Worm (Caenorhabditis elegans) whole organism, L4 larva: ENCODE data around the gene nhr-76.

Source experiments
- F10B5.3 ChIP-seq: sonication (generic microtip); optimal IDR thresholded peaks from 2 replicates; lab custom pipeline; 2016; ENCODE audit warnings: mild to moderate bottlenecking, missing genetic modification characterization, missing compliant biosample characterization
- F44E2.7 ChIP-seq: fragments of 200-800 bp; sonication (Bioruptor generic); IDR thresholded peaks from 2 replicates; pipeline ENCODE4 v2.1.2; 2022; ENCODE audit warnings: missing genetic modification characterization, missing compliant biosample characterization
- F49E8.2 ChIP-seq: sonication (generic microtip); optimal IDR thresholded peaks from 2 replicates; lab custom pipeline; 2016; ENCODE audit warnings: missing compliant biosample characterization, mild to moderate bottlenecking, missing genetic modification characterization, borderline replicate concordance
- R02D3.7 ChIP-seq: fragments of 150-350 bp; sonication (generic microtip); optimal IDR thresholded peaks from 3 replicates; lab custom pipeline; 2014; ENCODE audit warnings: missing biosample characterization, missing genetic modification characterization
- Y5F2A.4 ChIP-seq: fragments of 200-800 bp; sonication (Bioruptor generic); optimal IDR thresholded peaks from 2 replicates; lab custom pipeline; 2018; ENCODE audit warnings: mild to moderate bottlenecking, missing genetic modification characterization, missing compliant biosample characterization
- ZK546.5 ChIP-seq, 2 experiments: sonication (generic microtip); optimal IDR thresholded peaks; 2 replicates each; lab custom pipeline; 2017; ENCODE audit warnings: missing biosample characterization in 2 of 2, missing genetic modification characterization in 2 of 2
- aha-1 ChIP-seq: fragments of 150-350 bp; peaks from one replicate; lab custom pipeline; 2014; ENCODE audit warnings: missing biosample characterization, missing genetic modification characterization
- ama-1 ChIP-seq: fragments of 150-350 bp; optimal IDR thresholded peaks from 2 replicates; lab custom pipeline; 2014; ENCODE audit warnings: inconsistent platforms, mixed read lengths
- ceh-20 ChIP-seq: fragments of 200-800 bp; sonication (Bioruptor generic); IDR thresholded peaks from 2 replicates; pipeline ENCODE4 v1.3.6; 2022; ENCODE audit warnings: missing genetic modification reagents, missing genetic modification characterization, missing compliant biosample characterization
- ceh-32 ChIP-seq: sonication (generic microtip); optimal IDR thresholded peaks from 2 replicates; lab custom pipeline; 2016; ENCODE audit warnings: mild to moderate bottlenecking, missing genetic modification characterization, missing compliant biosample characterization; ENCODE audit not compliant: poor library complexity
- ceh-62 ChIP-seq: sonication (generic microtip); optimal IDR thresholded peaks from 2 replicates; lab custom pipeline; 2017; ENCODE audit warnings: missing biosample characterization, missing genetic modification characterization
- ces-1 ChIP-seq: fragments of 150-350 bp; sonication (generic microtip); optimal IDR thresholded peaks from 4 replicates; lab custom pipeline; 2014; ENCODE audit warnings: missing biosample characterization, missing genetic modification reagents, missing genetic modification characterization
- ctbp-1 ChIP-seq: fragments of 200-800 bp; sonication (Bioruptor generic); IDR thresholded peaks from 2 replicates; pipeline ENCODE4 v1.3.6; 2022; ENCODE audit warnings: missing genetic modification reagents, missing genetic modification characterization, missing compliant biosample characterization
- daf-16 ChIP-seq, 3 experiments: sonication (generic microtip); optimal IDR thresholded peaks; 2 replicates each; lab custom pipeline; 2016 to 2017; ENCODE audit warnings: missing genetic modification characterization in 3 of 3, missing genetic modification reagents in 3 of 3, mild to moderate bottlenecking in 2 of 3, missing compliant biosample characterization in 2 of 3, missing biosample characterization in 1 of 3, moderate library complexity in 1 of 3
- dpl-1 ChIP-seq: fragments of 150-350 bp; optimal IDR thresholded peaks from 2 replicates; lab custom pipeline; 2014; ENCODE audit warnings: missing biosample characterization, missing genetic modification reagents, missing genetic modification characterization
- gei-8 ChIP-seq: fragments of 200-800 bp; sonication (Bioruptor generic); optimal IDR thresholded peaks from 2 replicates; lab custom pipeline; 2018; ENCODE audit warnings: mild to moderate bottlenecking, missing genetic modification characterization, missing compliant biosample characterization
- hlh-30 ChIP-seq: sonication (generic microtip); optimal IDR thresholded peaks from 2 replicates; lab custom pipeline; 2017; ENCODE audit warnings: antibody characterized with exemption, mild to moderate bottlenecking, missing genetic modification characterization, missing compliant biosample characterization; ENCODE audit not compliant: insufficient read depth
- hmg-1.1 ChIP-seq: fragments of 200-800 bp; sonication (Bioruptor generic); IDR thresholded peaks from 2 replicates; pipeline ENCODE4 v1.3.6; 2022; ENCODE audit warnings: missing genetic modification reagents, missing genetic modification characterization, missing compliant biosample characterization
- jun-1 ChIP-seq: fragments of 150-350 bp; optimal IDR thresholded peaks from 2 replicates; lab custom pipeline; 2014; ENCODE audit warnings: missing biosample characterization, missing genetic modification reagents, missing genetic modification characterization
- lin-15B ChIP-seq: fragments of 150-350 bp; sonication (generic microtip); optimal IDR thresholded peaks from 3 replicates; lab custom pipeline; 2014; ENCODE audit warnings: missing biosample characterization, missing genetic modification characterization
- lin-38 ChIP-seq: fragments of 200-800 bp; sonication (Bioruptor generic); IDR thresholded peaks from 2 replicates; pipeline ENCODE4 v1.3.6; 2022; ENCODE audit warnings: missing genetic modification reagents, missing genetic modification characterization, missing compliant biosample characterization
- lir-3 ChIP-seq: sonication (generic microtip); optimal IDR thresholded peaks from 2 replicates; lab custom pipeline; 2016; ENCODE audit warnings: mild to moderate bottlenecking, missing genetic modification characterization, missing compliant biosample characterization
- lsy-2 ChIP-seq, 2 experiments: fragments of 150-350 bp in 1 of 2; sonication (generic microtip) in 1 of 2; optimal IDR thresholded peaks; 2 replicates each; lab custom pipeline; 2014 to 2017; ENCODE audit warnings: missing biosample characterization in 2 of 2, missing genetic modification characterization in 2 of 2
- mep-1 ChIP-seq: fragments of 150-350 bp; sonication (generic microtip); optimal IDR thresholded peaks from 3 replicates; lab custom pipeline; 2014; ENCODE audit warnings: missing biosample characterization, missing genetic modification characterization
- mxl-2 ChIP-seq: fragments of 200-800 bp; sonication (Bioruptor generic); conservative IDR thresholded peaks from 2 replicates; pipeline ENCODE4 v1.3.6; 2022; ENCODE audit warnings: missing genetic modification reagents, missing genetic modification characterization, missing compliant biosample characterization
- mxl-3 ChIP-seq: fragments of 200-800 bp; sonication (Bioruptor generic); optimal IDR thresholded peaks from 2 replicates; lab custom pipeline; 2018; ENCODE audit warnings: mild to moderate bottlenecking, missing genetic modification characterization, missing compliant biosample characterization
- nhr-10 ChIP-seq: fragments of 150-350 bp; optimal IDR thresholded peaks from 2 replicates; lab custom pipeline; 2014; ENCODE audit warnings: missing biosample characterization, missing genetic modification characterization
- nhr-11 ChIP-seq: fragments of 150-350 bp; optimal IDR thresholded peaks from 2 replicates; lab custom pipeline; 2014; ENCODE audit warnings: missing biosample characterization, missing genetic modification characterization
- nhr-237 ChIP-seq: sonication (generic microtip); optimal IDR thresholded peaks from 2 replicates; lab custom pipeline; 2017; ENCODE audit warnings: missing biosample characterization, missing genetic modification characterization
- nhr-25 ChIP-seq: sonication (generic microtip); optimal IDR thresholded peaks from 2 replicates; lab custom pipeline; 2017; ENCODE audit warnings: missing genetic modification characterization, mild to moderate bottlenecking, missing compliant biosample characterization, antibody characterized with exemption, moderate library complexity, borderline replicate concordance; ENCODE audit not compliant: insufficient read depth
- nhr-28 ChIP-seq: fragments of 150-350 bp; optimal IDR thresholded peaks from 2 replicates; lab custom pipeline; 2014; ENCODE audit warnings: missing biosample characterization, missing genetic modification characterization
- nhr-42 ChIP-seq: fragments of 200-800 bp; sonication (Bioruptor generic); IDR thresholded peaks from 2 replicates; pipeline ENCODE4 v1.3.6; 2022; ENCODE audit warnings: missing genetic modification characterization, missing compliant biosample characterization
- pha-4 ChIP-seq, 2 experiments: fragments of 150-350 bp in 1 of 2; fragments of 200-800 bp in 1 of 2; sonication (Bioruptor generic) in 1 of 2; IDR thresholded peaks in 1 of 2; optimal IDR thresholded peaks in 1 of 2; 2 replicates each; pipeline versions ENCODE4 v1.3.6 to Lab custom; 2014 to 2022; ENCODE audit warnings: missing genetic modification characterization in 2 of 2, missing genetic modification reagents in 2 of 2, missing biosample characterization in 1 of 2, missing compliant biosample characterization in 1 of 2
- php-3 ChIP-seq: fragments of 200-800 bp; sonication (Bioruptor generic); IDR thresholded peaks from 2 replicates; pipeline ENCODE4 v1.3.6; 2022; ENCODE audit warnings: missing genetic modification reagents, missing genetic modification characterization, missing compliant biosample characterization
- pqm-1 ChIP-seq: sonication (generic microtip); optimal IDR thresholded peaks from 2 replicates; lab custom pipeline; 2017; ENCODE audit warnings: missing biosample characterization, missing genetic modification characterization
- rbr-2 ChIP-seq: sonication (generic microtip); optimal IDR thresholded peaks from 2 replicates; lab custom pipeline; 2016; ENCODE audit warnings: missing genotype, missing genetic modification characterization, missing compliant biosample characterization
- saeg-2 ChIP-seq: fragments of 200-800 bp; sonication (Bioruptor generic); IDR thresholded peaks from 2 replicates; pipeline ENCODE4 v1.3.6; 2022; ENCODE audit warnings: missing genetic modification reagents, missing genetic modification characterization, missing compliant biosample characterization
- sdz-12 ChIP-seq: fragments of 200-800 bp; sonication (Bioruptor generic); optimal IDR thresholded peaks from 2 replicates; lab custom pipeline; 2018; ENCODE audit warnings: mild to moderate bottlenecking, missing genetic modification characterization, missing compliant biosample characterization
- skn-1 ChIP-seq: fragments of 150-350 bp; optimal IDR thresholded peaks from 2 replicates; lab custom pipeline; 2014; ENCODE audit warnings: missing biosample characterization, missing genetic modification characterization
- snpc-4 ChIP-seq: fragments of 150-350 bp; optimal IDR thresholded peaks from 2 replicates; lab custom pipeline; 2014; ENCODE audit warnings: missing biosample characterization, missing genetic modification characterization
- spr-1 ChIP-seq: sonication (generic microtip); optimal IDR thresholded peaks from 2 replicates; lab custom pipeline; 2016; ENCODE audit warnings: mild to moderate bottlenecking, missing genetic modification characterization, missing compliant biosample characterization
- spr-3 ChIP-seq: fragments of 200-800 bp; sonication (Bioruptor generic); optimal IDR thresholded peaks from 2 replicates; lab custom pipeline; 2018; ENCODE audit warnings: mild to moderate bottlenecking, missing genetic modification characterization, missing compliant biosample characterization
- tag-97 ChIP-seq: fragments of 200-800 bp; sonication (Bioruptor generic); IDR thresholded peaks from 2 replicates; pipeline ENCODE4 v1.3.6; 2022; ENCODE audit warnings: missing genetic modification characterization, missing compliant biosample characterization
- tra-1 ChIP-seq: fragments of 200-800 bp; sonication (Bioruptor generic); IDR thresholded peaks from 2 replicates; pipeline ENCODE4 v1.3.6; 2022; ENCODE audit warnings: missing genetic modification reagents, missing genetic modification characterization, missing compliant biosample characterization
- unc-130 ChIP-seq: sonication (generic microtip); optimal IDR thresholded peaks from 2 replicates; lab custom pipeline; 2016; ENCODE audit warnings: missing genetic modification reagents, missing genetic modification characterization, missing compliant biosample characterization
- unc-39 ChIP-seq: sonication (generic microtip); optimal IDR thresholded peaks from 2 replicates; lab custom pipeline; 2017; ENCODE audit warnings: missing biosample characterization, missing genetic modification characterization
- unc-62 ChIP-seq, 3 experiments: fragments of 150-350 bp in 1 of 3; sonication (generic microtip); optimal IDR thresholded peaks in 2 of 3; peaks in 1 of 3; 1 replicate in 1 of 3; 2 replicates in 2 of 3; lab custom pipeline; 2014 to 2017; ENCODE audit warnings: missing biosample characterization in 3 of 3, missing genetic modification characterization in 3 of 3, missing genetic modification reagents in 3 of 3, missing genotype in 1 of 3

Gene nhr-76

DNA sequence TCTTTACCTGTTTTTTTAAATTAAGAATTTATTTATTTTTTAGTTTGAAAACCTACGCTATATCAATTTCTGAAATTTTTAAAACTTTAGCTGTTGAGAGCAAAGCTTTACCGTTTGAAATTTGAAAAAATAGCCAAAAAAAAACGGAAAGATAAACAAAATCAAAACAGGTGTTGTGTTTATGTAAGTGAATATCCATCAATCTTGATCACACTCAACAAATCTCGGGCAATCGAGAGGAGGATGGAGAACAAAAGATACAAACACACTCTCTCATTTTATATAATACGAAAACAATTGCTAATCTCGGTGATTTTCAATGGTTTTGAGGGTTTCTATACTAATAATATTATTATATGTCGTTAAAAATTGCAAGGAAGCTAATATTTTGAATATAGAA is 34.3 kb downstream of the nhr-76 start:
- no peak for TF ChIP-seq ceh-32 (tag; lab: Kevin White, UChicago)
- no peak for TF ChIP-seq unc-130 (GFP tag; lab: Kevin White, UChicago)
- TF ChIP-seq hlh-30 (tag; lab: Kevin White, UChicago) = no peak
- peak in 1 of 2 experiments; percentile 54 for TF ChIP-seq daf-16 (GFP tag; optimal IDR thresholded peaks at IDR 0.05; lab: Kevin White, UChicago)
- TF ChIP-seq daf-16 (tag; optimal IDR thresholded peaks at IDR 0.05; lab: Kevin White, UChicago) = no peak
- TF ChIP-seq unc-62 (GFP tag; optimal IDR thresholded peaks at IDR 0.05 in 1 of 2; lab: Kevin White, UChicago) = peak in 1 of 2 experiments; percentile 75
- TF ChIP-seq unc-62 (tag; optimal IDR thresholded peaks at IDR 0.05; lab: Kevin White, UChicago) = no peak
- TF ChIP-seq F10B5.3 (tag; lab: Kevin White, UChicago) = no peak
- TF ChIP-seq pha-4 (GFP tag; IDR thresholded peaks at IDR 0.05; lab: Robert Waterston, UW) = no peak
- no peak for TF ChIP-seq pha-4 (tag; optimal IDR thresholded peaks at IDR 0.05; lab: Kevin White, UChicago)

DNA sequence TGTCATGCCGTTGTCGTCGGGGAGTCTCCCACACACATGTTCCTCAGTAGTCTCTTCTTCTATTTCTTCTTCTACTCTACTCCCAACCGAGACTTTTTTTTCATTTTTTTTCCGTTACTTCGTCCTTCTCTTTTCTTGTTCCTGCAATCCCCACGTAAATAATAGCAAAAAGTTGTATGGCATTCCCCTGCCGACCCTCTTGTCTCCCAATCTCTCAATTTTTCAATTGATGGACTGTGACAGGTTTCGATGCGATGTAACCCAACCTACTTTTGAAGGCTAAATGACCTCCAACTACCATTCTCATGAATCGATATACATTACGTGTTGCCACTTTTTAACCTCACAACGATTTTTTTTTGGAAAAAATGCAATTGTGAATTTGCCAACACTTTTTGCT is 36.8 kb downstream of the nhr-76 start:
- 0 out of 2 replicates have a peak, but pooled peaks have one; percentile 4 for TF ChIP-seq hmg-1.1 (GFP tag; lab: Robert Waterston, UW)
- TF ChIP-seq tra-1 (GFP tag; lab: Robert Waterston, UW) = 0 out of 2 replicates have a peak, but pooled peaks have one; percentile 32
- TF ChIP-seq nhr-42 (GFP tag; lab: Robert Waterston, UW) = no peak
- no peak for TF ChIP-seq nhr-237 (tag; lab: Kevin White, UChicago)
- no peak for TF ChIP-seq sdz-12
- no peak for TF ChIP-seq php-3 (GFP tag; lab: Robert Waterston, UW)
- peak; percentile 60 for TF ChIP-seq ceh-20 (GFP tag; lab: Robert Waterston, UW)
- TF ChIP-seq lin-15B (tag; lab: Kevin White, UChicago) = no peak
- TF ChIP-seq F49E8.2 = no peak
- TF ChIP-seq ceh-62 (tag; lab: Kevin White, UChicago) = no peak
- no peak for TF ChIP-seq mxl-3
- no peak for TF ChIP-seq ceh-32 (tag; lab: Kevin White, UChicago)
- TF ChIP-seq dpl-1 (GFP tag; lab: Kevin White, UChicago) = no peak
- TF ChIP-seq spr-1 (tag; lab: Kevin White, UChicago) = no peak
- TF ChIP-seq spr-3 = no peak
- TF ChIP-seq unc-62 (GFP tag; optimal IDR thresholded peaks at IDR 0.05 in 1 of 2; lab: Kevin White, UChicago) = peak in 1 of 2 experiments; percentile 69
- TF ChIP-seq unc-62 (tag; optimal IDR thresholded peaks at IDR 0.05; lab: Kevin White, UChicago) = no peak
- no peak for TF ChIP-seq rbr-2 (tag; lab: Kevin White, UChicago)
- no peak for TF ChIP-seq aha-1 (tag; lab: Kevin White, UChicago)
- no peak for TF ChIP-seq snpc-4 (tag; lab: Kevin White, UChicago)
- peak; percentile 12 for TF ChIP-seq nhr-25
- peak; percentile 57 for TF ChIP-seq mep-1 (tag; lab: Kevin White, UChicago)
- TF ChIP-seq lir-3 = no peak
- no peak for TF ChIP-seq ama-1 (lab: Kevin White, UChicago)
- peak; percentile 21 for TF ChIP-seq nhr-28 (tag; lab: Kevin White, UChicago)
- no peak for TF ChIP-seq ctbp-1 (GFP tag; lab: Robert Waterston, UW)
- TF ChIP-seq lsy-2 (tag; optimal IDR thresholded peaks at IDR 0.05; lab: Kevin White, UChicago) = peak in 1 of 2 experiments; percentile 25
- TF ChIP-seq saeg-2 (GFP tag; lab: Robert Waterston, UW) = no peak
- TF ChIP-seq mxl-2 (GFP tag; lab: Robert Waterston, UW) = no peak
- TF ChIP-seq Y5F2A.4 = no peak
- no peak for TF ChIP-seq nhr-10 (tag; lab: Kevin White, UChicago)
- no peak for TF ChIP-seq lin-38 (GFP tag; lab: Robert Waterston, UW)
- no peak for TF ChIP-seq nhr-11
- no peak for TF ChIP-seq pqm-1 (tag; lab: Kevin White, UChicago)
- no peak for TF ChIP-seq hlh-30 (tag; lab: Kevin White, UChicago)
- TF ChIP-seq skn-1 = no peak
- TF ChIP-seq gei-8 (GFP tag; lab: Kevin White, UChicago) = no peak
- no peak for TF ChIP-seq jun-1 (tag; lab: Kevin White, UChicago)
- no peak for TF ChIP-seq F10B5.3 (tag; lab: Kevin White, UChicago)
- no peak for TF ChIP-seq ZK546.5 (tag; optimal IDR thresholded peaks at IDR 0.05; lab: Kevin White, UChicago)
- TF ChIP-seq tag-97 (GFP tag; lab: Robert Waterston, UW) = no peak
- TF ChIP-seq F44E2.7 (GFP tag; lab: Robert Waterston, UW) = no peak
- TF ChIP-seq unc-39 = no peak
- TF ChIP-seq R02D3.7 (tag; lab: Kevin White, UChicago) = no peak
- no peak for TF ChIP-seq ces-1 (GFP tag; lab: Kevin White, UChicago)
